Fruit fly (Drosophila melanogaster) whole organism, prepupa: ENCODE data around the gene ORMDL.

Source experiments
- CG31627 ChIP-seq: fragments of 200-800 bp; sonication (Bioruptor generic); optimal IDR thresholded peaks from 3 replicates; lab custom pipeline; 2016; ENCODE audit warnings: missing biosample characterization, missing genetic modification characterization
- CG8119 ChIP-seq: fragments of 200-800 bp; sonication (Bioruptor generic); IDR thresholded peaks from 3 replicates; pipeline ENCODE4 v1.3.6; 2022; ENCODE audit warnings: missing biosample characterization, missing genetic modification characterization
- Hr4 ChIP-seq: fragments of 200-800 bp; sonication (Bioruptor generic); optimal IDR thresholded peaks from 3 replicates; lab custom pipeline; 2016; ENCODE audit warnings: missing biosample characterization, missing genetic modification characterization
- Sox102F ChIP-seq: fragments of 200-800 bp; sonication (Bioruptor generic); optimal IDR thresholded peaks from 2 replicates; lab custom pipeline; 2016; ENCODE audit warnings: missing biosample characterization, mild to moderate bottlenecking, missing genetic modification characterization
- Sox15 ChIP-seq: fragments of 200-800 bp; sonication (Bioruptor generic); optimal IDR thresholded peaks from 3 replicates; lab custom pipeline; 2016; ENCODE audit warnings: missing biosample characterization, missing genetic modification characterization
- acj6 ChIP-seq: fragments of 200-800 bp; sonication (Bioruptor generic); optimal IDR thresholded peaks from 3 replicates; lab custom pipeline; 2016; ENCODE audit warnings: missing biosample characterization, missing genetic modification characterization
- ss ChIP-seq, 2 experiments: fragments of 200-800 bp; sonication (Bioruptor generic); optimal IDR thresholded peaks; 2 replicates in 1 of 2; 3 replicates in 1 of 2; lab custom pipeline; 2017 to 2018; ENCODE audit warnings: mild to moderate bottlenecking in 2 of 2, missing biosample characterization in 2 of 2, missing genetic modification characterization in 2 of 2, moderate library complexity in 1 of 2

- TF ChIP-seq Sox102F, result no peak
- no peak for TF ChIP-seq ss (GFP tag; optimal IDR thresholded peaks at IDR 0.05; lab: Kevin White, UChicago)
- no peak for TF ChIP-seq Hr4 (GFP tag; lab: Kevin White, UChicago)
- no peak for TF ChIP-seq CG31627 (GFP tag; lab: Kevin White, UChicago)
- TF ChIP-seq Sox15, result no peak
- no peak for TF ChIP-seq acj6
- TF ChIP-seq CG8119 (GFP tag; lab: Robert Waterston, UW), result no peak
Measured at dm6 chr3L:21635208-21635607, at the start of gene ORMDL.
